Worm (Caenorhabditis elegans) whole organism, mixed stage, embryonic: Measurements from ENCODE around the gene tag-52.

Source experiments
- M03D4.4 ChIP-seq: sonication (generic microtip); optimal IDR thresholded peaks from 2 replicates; lab custom pipeline; 2017; ENCODE audit warnings: mild to moderate bottlenecking, missing genetic modification characterization, missing compliant biosample characterization
- bed-3 ChIP-seq: fragments of 200-800 bp; sonication (Bioruptor generic); optimal IDR thresholded peaks from 3 replicates; lab custom pipeline; 2018; ENCODE audit warnings: mild to moderate bottlenecking, missing genetic modification characterization, moderate library complexity, missing compliant biosample characterization
- blmp-1 ChIP-seq: fragments of 150-350 bp; optimal IDR thresholded peaks from 2 replicates; lab custom pipeline; 2014; ENCODE audit warnings: missing biosample characterization, missing genetic modification characterization
- ceh-39 ChIP-seq: fragments of 150-350 bp; optimal IDR thresholded peaks from 2 replicates; lab custom pipeline; 2014; ENCODE audit warnings: missing biosample characterization, missing genetic modification characterization
- ceh-43 ChIP-seq: fragments of 200-800 bp; sonication (Bioruptor generic); optimal IDR thresholded peaks from 2 replicates; lab custom pipeline; 2018; ENCODE audit warnings: mild to moderate bottlenecking, missing genetic modification characterization, moderate library complexity, missing compliant biosample characterization
- ceh-83 ChIP-seq: fragments of 200-800 bp; sonication (Bioruptor generic); optimal IDR thresholded peaks from 2 replicates; lab custom pipeline; 2018; ENCODE audit warnings: mild to moderate bottlenecking, missing genetic modification characterization, missing compliant biosample characterization
- ces-1 ChIP-seq: fragments of 150-350 bp; optimal IDR thresholded peaks from 2 replicates; lab custom pipeline; 2014; ENCODE audit warnings: missing biosample characterization, missing genetic modification reagents, missing genetic modification characterization
- cnd-1 ChIP-seq: fragments of 200-800 bp; sonication (Bioruptor generic); optimal IDR thresholded peaks from 2 replicates; lab custom pipeline; 2018; ENCODE audit warnings: mild to moderate bottlenecking, missing genetic modification characterization, missing compliant biosample characterization
- drap-1 ChIP-seq: fragments of 200-800 bp; sonication (Bioruptor generic); optimal IDR thresholded peaks from 3 replicates; lab custom pipeline; 2018; ENCODE audit warnings: mild to moderate bottlenecking, missing genetic modification characterization, missing compliant biosample characterization
- elt-1 ChIP-seq: sonication (generic microtip); optimal IDR thresholded peaks from 2 replicates; lab custom pipeline; 2017; ENCODE audit warnings: missing genetic modification characterization, mild to moderate bottlenecking, missing compliant biosample characterization, antibody characterized with exemption, moderate library complexity, borderline replicate concordance; ENCODE audit not compliant: insufficient read depth
- elt-3 ChIP-seq: fragments of 150-350 bp; optimal IDR thresholded peaks from 2 replicates; lab custom pipeline; 2014; ENCODE audit warnings: missing biosample characterization, missing genetic modification characterization
- flh-1 ChIP-seq: fragments of 200-800 bp; sonication (Bioruptor generic); optimal IDR thresholded peaks from 2 replicates; lab custom pipeline; 2018; ENCODE audit warnings: mild to moderate bottlenecking, missing genetic modification characterization, moderate library complexity, missing compliant biosample characterization
- ham-2 ChIP-seq: fragments of 200-800 bp; sonication (Bioruptor generic); optimal IDR thresholded peaks from 2 replicates; lab custom pipeline; 2018; ENCODE audit warnings: mild to moderate bottlenecking, missing genetic modification characterization, missing compliant biosample characterization
- hlh-1 ChIP-seq: fragments of 150-350 bp; optimal IDR thresholded peaks from 2 replicates; lab custom pipeline; 2014; ENCODE audit warnings: missing biosample characterization, missing genetic modification reagents, missing genetic modification characterization
- lin-13 ChIP-seq: fragments of 150-350 bp; optimal IDR thresholded peaks from 2 replicates; lab custom pipeline; 2014; ENCODE audit warnings: missing biosample characterization, missing genetic modification characterization
- lin-32 ChIP-seq: fragments of 200-800 bp; sonication (Bioruptor generic); optimal IDR thresholded peaks from 2 replicates; lab custom pipeline; 2018; ENCODE audit warnings: mild to moderate bottlenecking, missing genetic modification characterization, missing compliant biosample characterization
- lsy-2 ChIP-seq: fragments of 150-350 bp; optimal IDR thresholded peaks from 2 replicates; lab custom pipeline; 2014; ENCODE audit warnings: missing biosample characterization, missing genetic modification characterization
- mab-5 ChIP-seq: fragments of 150-350 bp; optimal IDR thresholded peaks from 2 replicates; lab custom pipeline; 2014; ENCODE audit warnings: missing biosample characterization, missing genetic modification characterization
- mep-1 ChIP-seq: fragments of 150-350 bp; optimal IDR thresholded peaks from 2 replicates; lab custom pipeline; 2017; ENCODE audit warnings: missing biosample characterization, missing genetic modification reagents, missing genetic modification characterization, inconsistent platforms
- mls-2 ChIP-seq: sonication (generic microtip); optimal IDR thresholded peaks from 2 replicates; lab custom pipeline; 2016; ENCODE audit warnings: mild to moderate bottlenecking, missing genetic modification characterization, moderate library complexity, missing compliant biosample characterization
- nhr-12 ChIP-seq: fragments of 150-350 bp; optimal IDR thresholded peaks from 2 replicates; lab custom pipeline; 2014; ENCODE audit warnings: missing biosample characterization, missing genetic modification characterization
- nhr-2 ChIP-seq: fragments of 150-350 bp; optimal IDR thresholded peaks from 2 replicates; lab custom pipeline; 2014; ENCODE audit warnings: missing biosample characterization, missing genetic modification characterization
- nhr-237 ChIP-seq: fragments of 150-350 bp; optimal IDR thresholded peaks from 2 replicates; lab custom pipeline; 2014; ENCODE audit warnings: missing biosample characterization, missing genetic modification characterization
- nhr-28 ChIP-seq: fragments of 150-350 bp; optimal IDR thresholded peaks from 2 replicates; lab custom pipeline; 2014; ENCODE audit warnings: missing biosample characterization, missing genetic modification characterization
- nhr-76 ChIP-seq: sonication (generic microtip); optimal IDR thresholded peaks from 2 replicates; lab custom pipeline; 2017; ENCODE audit warnings: missing biosample characterization, missing genetic modification characterization
- pha-4 ChIP-seq: fragments of 150-350 bp; optimal IDR thresholded peaks from 2 replicates; lab custom pipeline; 2018; ENCODE audit warnings: missing biosample characterization, missing genetic modification reagents, missing genetic modification characterization
- sem-2 ChIP-seq: fragments of 200-800 bp; sonication (Bioruptor generic); optimal IDR thresholded peaks from 2 replicates; lab custom pipeline; 2018; ENCODE audit warnings: mild to moderate bottlenecking, missing genetic modification characterization, missing compliant biosample characterization
- snpc-4 ChIP-seq: fragments of 150-350 bp; optimal IDR thresholded peaks from 2 replicates; lab custom pipeline; 2014; ENCODE audit warnings: missing biosample characterization, missing genetic modification characterization
- sptf-1 ChIP-seq: sonication (generic microtip); optimal IDR thresholded peaks from 2 replicates; lab custom pipeline; 2017; ENCODE audit warnings: mild to moderate bottlenecking, missing genetic modification characterization, moderate library complexity, missing compliant biosample characterization
- tbx-8 ChIP-seq: fragments of 200-800 bp; sonication (Bioruptor generic); optimal IDR thresholded peaks from 2 replicates; lab custom pipeline; 2018; ENCODE audit warnings: mild to moderate bottlenecking, missing genetic modification characterization, moderate library complexity, missing compliant biosample characterization
- unc-120 ChIP-seq: sonication (generic microtip); optimal IDR thresholded peaks from 2 replicates; lab custom pipeline; 2017; ENCODE audit warnings: missing genetic modification characterization, missing compliant biosample characterization; ENCODE audit not compliant: poor library complexity, severe bottlenecking
- unc-39 ChIP-seq: fragments of 150-350 bp; optimal IDR thresholded peaks from 2 replicates; lab custom pipeline; 2014; ENCODE audit warnings: missing biosample characterization, missing genetic modification characterization
- unc-62 ChIP-seq: fragments of 150-350 bp; optimal IDR thresholded peaks from 2 replicates; lab custom pipeline; 2014; ENCODE audit warnings: missing biosample characterization, missing genetic modification reagents, missing genetic modification characterization
- zip-8 ChIP-seq: fragments of 150-350 bp; optimal IDR thresholded peaks from 2 replicates; lab custom pipeline; 2014; ENCODE audit warnings: missing biosample characterization, missing genetic modification characterization
- ztf-11 ChIP-seq: fragments of 150-350 bp; optimal IDR thresholded peaks from 2 replicates; lab custom pipeline; 2014; ENCODE audit warnings: missing biosample characterization, missing genetic modification characterization

tag-52 gene

ce11 chrX:3693138-3693537 lies 14.8 kb upstream of the tag-52 start, which contains the start of gene C02F12.8:
Gene C02F12.8, minus strand, starts transcription at chrX:3693238.
- TF ChIP-seq ham-2 (GFP tag; lab: Kevin White, UChicago): no peak
- TF ChIP-seq elt-3 (tag; lab: Kevin White, UChicago): no peak
- TF ChIP-seq unc-62 (GFP tag; lab: Kevin White, UChicago): no peak
- TF ChIP-seq tbx-8: no peak
- no peak for TF ChIP-seq hlh-1 (tag; lab: Kevin White, UChicago)
- TF ChIP-seq ces-1 (GFP tag; lab: Kevin White, UChicago): no peak
- TF ChIP-seq snpc-4 (tag; lab: Kevin White, UChicago): no peak
- no peak for TF ChIP-seq mls-2 (tag; lab: Kevin White, UChicago)
- no peak for TF ChIP-seq unc-39 (tag; lab: Kevin White, UChicago)
- TF ChIP-seq flh-1: no peak
- no peak for TF ChIP-seq ztf-11 (tag; lab: Kevin White, UChicago)
- TF ChIP-seq lin-13 (tag; lab: Kevin White, UChicago): no peak
- no peak for TF ChIP-seq mep-1 (tag; lab: Kevin White, UChicago)
- no peak for TF ChIP-seq sem-2 (GFP tag; lab: Kevin White, UChicago)

- no peak for TF ChIP-seq M03D4.4 (tag; lab: Kevin White, UChicago)
- no peak for TF ChIP-seq elt-1 (tag; lab: Kevin White, UChicago)
- no peak for TF ChIP-seq lin-13 (tag; lab: Kevin White, UChicago)
- TF ChIP-seq lin-32 (GFP tag; lab: Kevin White, UChicago): no peak
- TF ChIP-seq nhr-2: no peak
- no peak for TF ChIP-seq nhr-237 (tag; lab: Kevin White, UChicago)
- TF ChIP-seq pha-4 (tag; lab: Kevin White, UChicago): no peak
- TF ChIP-seq flh-1: no peak
- no peak for TF ChIP-seq ztf-11 (tag; lab: Kevin White, UChicago)
These were observed 11.4 kb upstream of the tag-52 start for ce11 chrX:3689802-3690201.

DNA sequence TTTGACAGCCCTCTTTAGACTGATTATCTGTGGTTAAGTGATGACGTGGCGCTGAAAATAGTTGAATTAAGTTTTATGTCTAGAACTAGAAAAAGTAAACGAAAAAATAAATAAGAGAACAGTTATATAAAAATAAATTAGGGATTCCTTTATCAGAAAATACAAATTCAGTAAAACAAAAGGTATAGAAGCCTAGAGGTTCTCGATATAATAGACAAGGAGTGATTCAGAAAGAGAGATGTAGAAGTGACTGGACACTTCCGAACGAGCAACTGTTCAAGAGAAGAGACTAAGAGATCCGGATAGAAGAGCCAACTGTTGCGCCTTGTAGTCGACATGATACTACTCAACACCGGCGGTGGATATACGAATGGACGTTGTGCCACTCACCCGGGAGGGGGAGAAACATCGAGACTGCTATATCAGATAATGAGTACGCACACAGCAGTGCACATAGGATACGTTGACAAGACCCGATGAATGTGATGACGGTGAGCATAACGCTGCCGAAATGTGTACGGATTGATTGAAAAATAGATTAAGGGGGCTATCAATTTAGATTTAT lies 10.9 kb upstream of the tag-52 start, which contains the start of gene tag-278:
Gene tag-278, minus strand, starts transcription at position 51 of the 565 bp plus-strand sequence.
- no peak for TF ChIP-seq ces-1 (GFP tag; lab: Kevin White, UChicago)
- TF ChIP-seq ceh-39 (tag; lab: Kevin White, UChicago): no peak
- no peak for TF ChIP-seq pha-4 (tag; lab: Kevin White, UChicago)
- TF ChIP-seq snpc-4 (tag; lab: Kevin White, UChicago): no peak
- TF ChIP-seq nhr-2: no peak
- peak; percentile 100 for TF ChIP-seq hlh-1 (tag; lab: Kevin White, UChicago)
- no peak for TF ChIP-seq bed-3
- TF ChIP-seq elt-3 (tag; lab: Kevin White, UChicago): no peak
- peak; percentile 96 for TF ChIP-seq unc-62 (GFP tag; lab: Kevin White, UChicago)
- no peak for TF ChIP-seq lin-13 (tag; lab: Kevin White, UChicago)
- no peak for TF ChIP-seq ceh-43
- no peak for TF ChIP-seq sptf-1
- TF ChIP-seq unc-39 (tag; lab: Kevin White, UChicago): no peak
- no peak for TF ChIP-seq mep-1 (tag; lab: Kevin White, UChicago)
- no peak for TF ChIP-seq ceh-83 (GFP tag; lab: Kevin White, UChicago)
- no peak for TF ChIP-seq nhr-12 (tag; lab: Kevin White, UChicago)
- no peak for TF ChIP-seq zip-8 (tag; lab: Kevin White, UChicago)
- no peak for TF ChIP-seq drap-1 (GFP tag; lab: Kevin White, UChicago)
- no peak for TF ChIP-seq ztf-11 (tag; lab: Kevin White, UChicago)
- no peak for TF ChIP-seq ham-2 (GFP tag; lab: Kevin White, UChicago)
- TF ChIP-seq mls-2 (tag; lab: Kevin White, UChicago): no peak
- TF ChIP-seq M03D4.4 (tag; lab: Kevin White, UChicago): no peak
- no peak for TF ChIP-seq elt-1 (tag; lab: Kevin White, UChicago)
- no peak for TF ChIP-seq nhr-76 (tag; lab: Kevin White, UChicago)
- no peak for TF ChIP-seq flh-1
- no peak for TF ChIP-seq nhr-28 (tag; lab: Kevin White, UChicago)
- TF ChIP-seq lsy-2: no peak
- no peak for TF ChIP-seq tbx-8
- TF ChIP-seq sem-2 (GFP tag; lab: Kevin White, UChicago): no peak
- TF ChIP-seq unc-120 (tag; lab: Kevin White, UChicago): peak; percentile 92
- no peak for TF ChIP-seq lin-32 (GFP tag; lab: Kevin White, UChicago)
- TF ChIP-seq cnd-1 (tag; lab: Kevin White, UChicago): no peak
- no peak for TF ChIP-seq blmp-1 (tag; lab: Kevin White, UChicago)
- peak; percentile 50 for TF ChIP-seq mab-5 (tag; lab: Kevin White, UChicago)
- TF ChIP-seq nhr-237 (tag; lab: Kevin White, UChicago): no peak
